Worm (Caenorhabditis elegans) whole organism, young adult: ENCODE results near the gene srbc-40.

Source experiments
- F52B5.7 ChIP-seq: sonication (generic microtip); optimal IDR thresholded peaks from 2 replicates; lab custom pipeline; 2016; ENCODE audit warnings: mild to moderate bottlenecking, missing genetic modification characterization, missing compliant biosample characterization
- F57A8.1 ChIP-seq: fragments of 200-800 bp; sonication (Bioruptor generic); optimal IDR thresholded peaks from 2 replicates; lab custom pipeline; 2018; ENCODE audit warnings: mild to moderate bottlenecking, missing genetic modification characterization, moderate library complexity, missing compliant biosample characterization
- cebp-1 ChIP-seq, 2 experiments: fragments of 200-800 bp in 1 of 2; sonication (Bioruptor generic) in 1 of 2; sonication (generic microtip) in 1 of 2; IDR thresholded peaks in 1 of 2; optimal IDR thresholded peaks in 1 of 2; 2 replicates each; pipeline versions ENCODE4 v1.3.6 to Lab custom; 2017 to 2022; ENCODE audit warnings: missing compliant biosample characterization in 2 of 2, missing genetic modification characterization in 2 of 2, mild to moderate bottlenecking in 1 of 2, missing genetic modification reagents in 1 of 2, moderate library complexity in 1 of 2
- ceh-58 ChIP-seq: fragments of 200-800 bp; sonication (Bioruptor generic); IDR thresholded peaks from 2 replicates; pipeline ENCODE4 v1.3.6; 2022; ENCODE audit warnings: missing genetic modification characterization, missing compliant biosample characterization
- ceh-79 ChIP-seq: sonication (generic microtip); optimal IDR thresholded peaks from 2 replicates; lab custom pipeline; 2017; ENCODE audit warnings: mild to moderate bottlenecking, missing genetic modification characterization, missing compliant biosample characterization
- egl-18 ChIP-seq: fragments of 200-800 bp; sonication (Bioruptor generic); IDR thresholded peaks from 2 replicates; pipeline ENCODE4 v1.3.6; 2022; ENCODE audit warnings: missing genetic modification reagents, missing genetic modification characterization, missing compliant biosample characterization
- lin-40 ChIP-seq: sonication (generic microtip); optimal IDR thresholded peaks from 2 replicates; lab custom pipeline; 2016; ENCODE audit warnings: missing genetic modification characterization, mild to moderate bottlenecking, missing compliant biosample characterization, missing genotype, missing genetic modification reagents
- lin-54 ChIP-seq: fragments of 200-800 bp; sonication (Bioruptor generic); optimal IDR thresholded peaks from 2 replicates; lab custom pipeline; 2018; ENCODE audit warnings: mild to moderate bottlenecking, missing genetic modification characterization, missing compliant biosample characterization
- lir-1 ChIP-seq: fragments of 200-800 bp; sonication (Bioruptor generic); conservative IDR thresholded peaks from 2 replicates; pipeline ENCODE4 v1.3.6; 2022; ENCODE audit warnings: missing genetic modification reagents, missing genetic modification characterization, missing compliant biosample characterization
- nhr-27 ChIP-seq: fragments of 200-800 bp; sonication (Bioruptor generic); optimal IDR thresholded peaks from 2 replicates; lab custom pipeline; 2018; ENCODE audit warnings: mild to moderate bottlenecking, missing genetic modification characterization, moderate library complexity, missing compliant biosample characterization
- repo-1 ChIP-seq: sonication (generic microtip); optimal IDR thresholded peaks from 2 replicates; lab custom pipeline; 2017; ENCODE audit warnings: mild to moderate bottlenecking, missing genetic modification characterization, missing compliant biosample characterization
- somi-1 ChIP-seq: fragments of 200-800 bp; sonication (Bioruptor generic); optimal IDR thresholded peaks from 2 replicates; lab custom pipeline; 2018; ENCODE audit warnings: mild to moderate bottlenecking, missing genetic modification characterization, missing compliant biosample characterization
- unc-130 ChIP-seq: sonication (generic microtip); optimal IDR thresholded peaks from 2 replicates; lab custom pipeline; 2016; ENCODE audit warnings: missing genetic modification reagents, missing genetic modification characterization, missing compliant biosample characterization
- xnd-1 ChIP-seq: sonication (generic microtip); optimal IDR thresholded peaks from 2 replicates; lab custom pipeline; 2016; ENCODE audit warnings: missing genotype, missing genetic modification reagents, missing genetic modification characterization, missing compliant biosample characterization

ce11 chrV:724946-725806, 5.5 kb upstream of the srbc-40 start:
- TF ChIP-seq ceh-79 (tag; lab: Kevin White, UChicago) (no peak), somi-1 (peak; percentile 18), unc-130 (GFP tag; lab: Kevin White, UChicago) (no peak), nhr-27 (tag; lab: Kevin White, UChicago) (no peak), cebp-1 (GFP tag; IDR thresholded peaks at IDR 0.05; lab: Robert Waterston, UW) (no peak), cebp-1 (tag; optimal IDR thresholded peaks at IDR 0.05; lab: Kevin White, UChicago) (peak; percentile 6), xnd-1 (no peak), F52B5.7 (tag; lab: Kevin White, UChicago) (no peak), lir-1 (GFP tag; lab: Robert Waterston, UW) (no peak), lin-54 (GFP tag; lab: Kevin White, UChicago) (no peak), egl-18 (GFP tag; lab: Robert Waterston, UW) (no peak), ceh-58 (GFP tag; lab: Robert Waterston, UW) (0 out of 2 replicates have a peak, but pooled peaks have one; percentile 16), F57A8.1 (no peak), repo-1 (no peak), lin-40 (tag; lab: Kevin White, UChicago) (no peak)
